Fruit fly (Drosophila melanogaster): ENCODE measurements around the gene nebu.

nebu gene

dm6 chr3L:12803159-12804034 lies 39.5 kb downstream of the nebu start (continued):
- TF ChIP-seq CG3407 (GFP tag; optimal IDR thresholded peaks at IDR 0.05) (no peak), CG2875 (GFP tag; optimal IDR thresholded peaks at IDR 0.05) (no peak), CG1024 (GFP tag; IDR thresholded peaks at IDR 0.05) (no peak), Fer3 (tag; optimal IDR thresholded peaks at IDR 0.05) (peak; percentile 44), tio (GFP tag; optimal IDR thresholded peaks at IDR 0.05) (no peak), br (optimal IDR thresholded peaks at IDR 0.05) (no peak), CG30403 (GFP tag; optimal IDR thresholded peaks at IDR 0.05) (peak; percentile 64), sqz (GFP tag; optimal IDR thresholded peaks at IDR 0.05) (no peak), nom (GFP tag; optimal IDR thresholded peaks at IDR 0.05) (no peak), inv (GFP tag; IDR thresholded peaks at IDR 0.05; ENCODE audit: partially characterized antibody) (no peak), pan (optimal IDR thresholded peaks at IDR 0.05) (no peak), pan (GFP tag; optimal IDR thresholded peaks at IDR 0.05 in 1 of 2, IDR thresholded peaks at IDR 0.05 in 1 of 2) (peak in 1 of 2 experiments; percentile 32), Spps (tag; optimal IDR thresholded peaks at IDR 0.05) (no peak), slp2 (GFP tag; optimal IDR thresholded peaks at IDR 0.05) (no peak), CG11560 (tag; IDR thresholded peaks at IDR 0.05) (no peak), CHES-1-like (GFP tag; optimal IDR thresholded peaks at IDR 0.05) (peak; percentile 65), bsh (GFP tag; optimal IDR thresholded peaks at IDR 0.05) (no peak), BEAF-32 (GFP tag; optimal IDR thresholded peaks at IDR 0.05) (no peak), CG8944 (GFP tag; optimal IDR thresholded peaks at IDR 0.05) (peak; percentile 0), lmd (GFP tag; IDR thresholded peaks at IDR 0.05) (peak; percentile 53; the same call in 1 of the 2 replicates), CG17802 (tag; optimal IDR thresholded peaks at IDR 0.05) (no peak), hth (optimal IDR thresholded peaks at IDR 0.05) (no peak), CG6272 (GFP tag; IDR thresholded peaks at IDR 0.05) (no peak), CG13624 (GFP tag; optimal IDR thresholded peaks at IDR 0.05) (peak; percentile 58), Ssrp (tag; optimal IDR thresholded peaks at IDR 0.05) (no peak), CoRest (tag; optimal IDR thresholded peaks at IDR 0.05) (peak; percentile 69), lola (GFP tag; optimal IDR thresholded peaks at IDR 0.05) (no peak), gfzf (GFP tag; optimal IDR thresholded peaks at IDR 0.05) (no peak), CG12942 (GFP tag; optimal IDR thresholded peaks at IDR 0.05) (no peak), CG12299 (tag; optimal IDR thresholded peaks at IDR 0.05) (no peak), CG1603 (tag; optimal IDR thresholded peaks at IDR 0.05) (no peak), ranshi (GFP tag; IDR thresholded peaks at IDR 0.05) (no peak), CG6654 (GFP tag; optimal IDR thresholded peaks at IDR 0.05) (peak; percentile 24), NFAT (GFP tag; IDR thresholded peaks at IDR 0.05) (no peak), p53 (GFP tag; optimal IDR thresholded peaks at IDR 0.05) (no peak), CG15601 (tag; optimal IDR thresholded peaks at IDR 0.05) (no peak), Myb (GFP tag; optimal IDR thresholded peaks at IDR 0.05) (peak; percentile 35), Dip3 (GFP tag; optimal IDR thresholded peaks at IDR 0.05) (peak; percentile 56), trem (tag; optimal IDR thresholded peaks at IDR 0.05) (no peak), gem (tag; optimal IDR thresholded peaks at IDR 0.05) (peak; percentile 73), bigmax (GFP tag; optimal IDR thresholded peaks at IDR 0.05) (no peak), CG3726 (GFP tag; IDR thresholded peaks at IDR 0.05) (no peak), gt (GFP tag; IDR thresholded peaks at IDR 0.05) (no peak), CG17829 (tag; optimal IDR thresholded peaks at IDR 0.05) (peak; percentile 5), Abd-B (GFP tag; optimal IDR thresholded peaks at IDR 0.05) (no peak), jing (GFP tag; optimal IDR thresholded peaks at IDR 0.05) (no peak), Oli (tag; optimal IDR thresholded peaks at IDR 0.05) (peak; percentile 47), CG3838 (GFP tag; optimal IDR thresholded peaks at IDR 0.05) (no peak), emc (GFP tag; optimal IDR thresholded peaks at IDR 0.05) (no peak)
